Fruit fly (Drosophila melanogaster): ENCODE measurements around the gene CG11350.

The CG11350 gene

dm6 chr3L:4519417-4519931 lies 36.9 kb downstream of the CG11350 start:
- no peak for TF ChIP-seq noc (tag; optimal IDR thresholded peaks at IDR 0.05)

dm6 chr3L:4521809-4522208 lies 39.2 kb downstream of the CG11350 start:
- TF ChIP-seq noc (tag; optimal IDR thresholded peaks at IDR 0.05): no peak

- TF ChIP-seq noc (tag; optimal IDR thresholded peaks at IDR 0.05): no peak
These were observed 49.4 kb downstream of the CG11350 start, which contains the start of gene Tie for dm6 chr3L:4531941-4532478. TSS of gene Tie (minus strand) at chr3L:4532145.

dm6 chr3L:4532841-4533619 lies 50.4 kb downstream of the CG11350 start, which contains the start of gene CG11353:
TSS of gene CG11353 (plus strand) at chr3L:4533170.
- no peak for TF ChIP-seq noc (tag; optimal IDR thresholded peaks at IDR 0.05)

dm6 chr3L:4533941-4534340 lies 51.3 kb downstream of the CG11350 start:
- no peak for TF ChIP-seq noc (tag; optimal IDR thresholded peaks at IDR 0.05)

Data from whole organism, larva.